Worm (Caenorhabditis elegans): ENCODE measurements around the gene K08H2.4.

Gene K08H2.4

DNA sequence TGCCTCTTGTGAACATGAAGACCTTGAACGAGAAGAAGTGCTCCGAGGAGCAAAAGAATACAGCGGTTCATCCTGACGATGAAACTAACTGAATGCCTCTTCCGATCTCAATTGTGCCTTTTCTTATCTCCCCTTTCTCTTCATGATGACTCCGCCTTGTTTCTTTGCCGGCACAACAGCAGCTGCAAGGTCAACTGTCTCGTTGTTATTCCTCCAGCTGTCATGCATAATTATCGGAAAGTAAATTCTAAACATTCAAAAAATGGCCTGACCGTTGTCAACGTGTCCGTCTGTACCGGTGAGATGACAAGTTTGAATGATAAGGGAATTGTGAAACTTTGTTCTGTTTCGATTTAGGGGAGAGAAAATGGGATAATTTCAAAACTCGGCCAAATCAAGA lies 16.9 kb upstream of the K08H2.4 start, which contains the start of gene asp-4:
Gene asp-4 (minus strand): TSS at position 106 of the 400 bp plus-strand sequence.
- peak; percentile 48 for TF ChIP-seq nhr-129 (tag; optimal IDR thresholded peaks at IDR 0.05)
- no peak for TF ChIP-seq unc-55 (GFP tag; optimal IDR thresholded peaks at IDR 0.05)
- TF ChIP-seq lsy-2 (tag; optimal IDR thresholded peaks at IDR 0.05): peak in 1 of 2 experiments; percentile 9
- peak; percentile 30 for TF ChIP-seq fos-1 (tag; optimal IDR thresholded peaks at IDR 0.05)
- no peak for TF ChIP-seq mdl-1 (tag; optimal IDR thresholded peaks at IDR 0.05)
- TF ChIP-seq sma-9 (GFP tag; optimal IDR thresholded peaks at IDR 0.05): peak; percentile 4
- TF ChIP-seq sma-9 (tag; optimal IDR thresholded peaks at IDR 0.05): no peak

DNA sequence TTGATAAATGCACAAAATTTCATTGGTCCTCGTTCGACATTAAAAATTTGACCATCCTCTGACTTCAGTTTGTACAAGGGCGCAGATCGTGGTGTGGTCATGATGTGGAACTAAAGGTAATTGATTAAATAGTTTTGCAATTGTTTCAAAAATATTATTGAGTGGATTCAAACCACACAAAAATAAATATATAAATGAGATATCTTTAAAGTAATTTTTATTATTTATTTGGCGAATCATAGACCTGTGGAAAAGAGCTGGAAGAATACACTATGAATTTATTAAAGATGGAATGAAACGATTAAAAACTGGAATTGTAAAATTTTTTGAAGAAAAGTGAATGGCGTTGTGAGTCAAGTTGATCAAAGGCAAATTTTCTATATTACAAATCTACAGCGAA lies 14.9 kb upstream of the K08H2.4 start, which contains the start of gene skr-20:
Gene skr-20 (minus strand): TSS at position 101 of the 400 bp plus-strand sequence.
- no peak for TF ChIP-seq unc-39 (tag; optimal IDR thresholded peaks at IDR 0.05)
- no peak for TF ChIP-seq lin-11 (tag; optimal IDR thresholded peaks at IDR 0.05)
- TF ChIP-seq crh-2 (tag; optimal IDR thresholded peaks at IDR 0.05): no peak
- TF ChIP-seq ama-1 (optimal IDR thresholded peaks at IDR 0.05): no peak
- no peak for TF ChIP-seq ceh-82 (tag; optimal IDR thresholded peaks at IDR 0.05)

DNA sequence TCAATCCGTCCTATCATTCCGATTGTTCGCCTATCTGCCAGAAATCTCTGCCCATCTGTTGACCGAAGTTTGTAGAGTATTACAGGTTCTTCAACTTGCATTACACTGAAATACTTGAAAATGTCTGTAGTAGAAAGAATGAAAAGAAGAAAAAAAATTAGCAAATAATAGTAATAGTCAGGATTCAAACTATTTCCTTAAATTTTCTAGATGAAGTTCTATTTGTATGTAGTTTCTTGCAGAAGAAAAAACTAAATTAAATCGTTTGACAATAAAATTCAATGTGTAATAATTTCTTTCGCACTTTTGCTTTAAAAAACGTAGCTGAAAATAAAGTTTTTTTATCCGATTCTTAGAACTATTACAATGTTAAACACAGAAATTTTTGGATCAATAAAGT lies 13.7 kb upstream of the K08H2.4 start, which contains the start of gene skr-19:
Gene skr-19 (minus strand): TSS at position 101 of the 400 bp plus-strand sequence.
- no peak for TF ChIP-seq elt-1 (tag; optimal IDR thresholded peaks at IDR 0.05)
- no peak for TF ChIP-seq elt-3 (tag; optimal IDR thresholded peaks at IDR 0.05)
- no peak for TF ChIP-seq mbf-1 (tag; optimal IDR thresholded peaks at IDR 0.05)
- no peak for TF ChIP-seq sma-3 (GFP tag; optimal IDR thresholded peaks at IDR 0.05)
- TF ChIP-seq aly-2 (tag; optimal IDR thresholded peaks at IDR 0.05): no peak
- no peak for TF ChIP-seq unc-39 (tag; optimal IDR thresholded peaks at IDR 0.05)
- TF ChIP-seq ztf-1 (GFP tag; conservative IDR thresholded peaks at IDR 0.05): no peak

DNA sequence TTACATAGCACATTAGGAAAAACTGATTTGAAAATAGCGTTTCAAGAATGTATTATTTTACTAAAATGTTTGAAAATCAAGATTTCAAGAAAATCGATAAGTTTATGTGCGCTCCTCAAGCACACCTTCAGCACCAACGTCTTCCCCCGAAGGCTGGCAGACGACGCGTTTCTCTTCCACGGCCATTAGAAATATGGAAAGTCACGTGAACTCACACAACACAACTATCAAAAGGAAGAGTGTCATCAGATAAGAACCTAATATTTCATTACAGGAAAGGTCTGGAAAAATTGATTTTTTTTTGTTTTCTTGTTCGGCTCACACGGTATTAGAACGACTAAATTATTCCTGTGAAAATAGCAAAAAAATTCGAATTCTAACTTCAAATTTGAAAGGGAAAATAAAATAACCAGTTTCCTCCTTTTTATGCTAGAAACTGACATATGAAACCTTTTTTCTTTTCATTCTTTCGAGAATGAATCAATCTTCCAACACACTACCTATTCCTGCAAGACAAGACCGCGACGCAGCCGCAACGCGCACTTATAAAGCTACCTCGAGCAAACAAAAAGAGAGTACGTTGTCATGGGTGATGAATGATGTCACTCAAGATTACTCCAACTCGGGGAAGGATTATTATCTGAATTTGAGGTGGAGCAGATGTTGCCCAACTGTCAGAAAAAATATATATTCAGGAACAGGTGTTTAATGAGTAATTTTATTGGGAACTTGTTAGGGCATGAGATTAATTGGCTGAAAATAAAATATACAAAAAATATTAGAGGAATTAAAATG lies 13.0 kb upstream of the K08H2.4 start:
- TF ChIP-seq unc-55 (GFP tag; optimal IDR thresholded peaks at IDR 0.05) (peak; percentile 53), sma-9 (GFP tag; optimal IDR thresholded peaks at IDR 0.05) (peak; percentile 14), sma-9 (tag; optimal IDR thresholded peaks at IDR 0.05) (no peak), lin-11 (tag; optimal IDR thresholded peaks at IDR 0.05) (peak; percentile 21), ceh-82 (tag; optimal IDR thresholded peaks at IDR 0.05) (no peak), nhr-129 (tag; optimal IDR thresholded peaks at IDR 0.05) (peak; percentile 37), fos-1 (tag; optimal IDR thresholded peaks at IDR 0.05) (peak; percentile 56), skn-1 (tag; optimal IDR thresholded peaks at IDR 0.05) (no peak), crh-2 (tag; optimal IDR thresholded peaks at IDR 0.05) (peak; percentile 34), lsy-2 (tag; optimal IDR thresholded peaks at IDR 0.05) (peak in 1 of 2 experiments; percentile 25), nhr-10 (tag; optimal IDR thresholded peaks at IDR 0.05) (no peak), C34F6.9 (tag; optimal IDR thresholded peaks at IDR 0.05) (peak; percentile 51), ama-1 (optimal IDR thresholded peaks at IDR 0.05) (peak; percentile 13), nhr-23 (tag; optimal IDR thresholded peaks at IDR 0.05) (no peak), nhr-12 (tag; optimal IDR thresholded peaks at IDR 0.05) (no peak)

DNA sequence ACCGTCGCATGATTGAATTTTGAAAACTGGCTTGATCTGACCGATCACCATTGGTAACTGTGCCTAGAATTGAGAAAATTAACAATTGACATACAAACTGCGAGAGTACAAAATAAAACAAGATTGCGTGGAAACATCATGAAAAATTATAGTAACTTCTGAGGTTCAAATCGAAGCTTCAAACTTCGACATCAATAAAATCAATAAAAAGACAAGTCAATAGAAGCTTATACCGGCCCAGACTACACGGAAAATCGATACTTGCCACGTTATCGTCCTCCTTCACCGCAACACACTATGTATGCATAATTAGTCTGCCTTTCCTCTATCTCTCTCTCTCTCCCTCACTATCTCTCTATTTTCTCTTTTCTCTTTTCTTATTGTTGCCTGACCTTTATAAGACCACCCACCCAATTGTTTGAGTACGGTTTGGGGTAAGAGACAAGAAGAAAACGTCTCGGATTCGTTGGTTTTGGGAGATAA lies 11.6 kb upstream of the K08H2.4 start, which contains the start of gene skr-21:
Gene skr-21 (minus strand): TSS at position 51 of the 483 bp plus-strand sequence.
- TF ChIP-seq elt-3 (tag; optimal IDR thresholded peaks at IDR 0.05) (no peak), crh-2 (tag; optimal IDR thresholded peaks at IDR 0.05) (peak; percentile 69), elt-1 (tag; optimal IDR thresholded peaks at IDR 0.05) (no peak), nhr-237 (tag; optimal IDR thresholded peaks at IDR 0.05) (no peak)

DNA sequence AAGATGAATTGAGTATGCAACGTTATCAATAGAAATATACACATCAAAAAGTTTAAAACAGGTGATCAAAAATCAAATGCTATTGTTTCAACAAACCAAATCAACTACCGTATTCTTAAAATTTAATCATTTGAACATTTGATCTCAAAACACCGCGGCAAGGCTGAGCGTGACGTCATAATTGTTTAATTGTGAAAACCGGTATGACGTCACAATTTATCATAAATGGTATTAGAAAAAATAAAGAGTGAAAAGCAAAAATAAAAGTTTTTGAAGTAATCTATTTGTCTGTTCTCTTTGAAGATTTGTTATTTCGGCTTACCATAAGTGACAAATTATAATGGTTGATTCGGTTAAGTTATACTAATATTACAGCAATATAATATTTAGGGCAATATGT lies 10.5 kb upstream of the K08H2.4 start:
- TF ChIP-seq unc-39 (tag; optimal IDR thresholded peaks at IDR 0.05) (no peak), C34F6.9 (tag; optimal IDR thresholded peaks at IDR 0.05) (no peak), mbf-1 (tag; optimal IDR thresholded peaks at IDR 0.05) (no peak)

DNA sequence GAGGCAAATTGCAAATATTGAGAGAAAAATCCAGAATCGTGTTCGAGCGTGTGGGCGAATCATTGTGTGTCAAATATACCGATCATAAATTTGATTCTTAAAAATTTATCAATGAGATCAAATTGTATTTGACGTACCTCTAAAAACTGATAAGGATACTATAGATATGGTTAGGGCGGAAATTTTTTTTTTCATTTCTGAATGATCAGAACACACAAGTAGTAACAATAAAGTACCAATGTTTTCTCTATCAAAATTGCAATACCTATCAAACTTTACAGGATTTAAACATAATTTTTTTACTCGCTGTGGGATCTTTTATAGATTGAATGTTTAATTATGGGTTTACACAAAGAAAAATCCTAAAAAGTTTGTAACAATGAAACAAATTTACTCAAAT lies 6.0 kb upstream of the K08H2.4 start, which contains the start of gene bgnt-1.5:
Gene bgnt-1.5 (minus strand): TSS at position 101 of the 400 bp plus-strand sequence.
- TF ChIP-seq nhr-11 (tag; optimal IDR thresholded peaks at IDR 0.05) (no peak), F13H6.1 (tag; optimal IDR thresholded peaks at IDR 0.05) (no peak), lsy-2 (tag; optimal IDR thresholded peaks at IDR 0.05) (no peak), ceh-16 (tag; optimal IDR thresholded peaks at IDR 0.05) (no peak), gmeb-1 (tag; optimal IDR thresholded peaks at IDR 0.05) (no peak), alr-1 (tag; optimal IDR thresholded peaks at IDR 0.05) (no peak), dmd-4 (tag; optimal IDR thresholded peaks at IDR 0.05) (no peak), nhr-25 (tag; optimal IDR thresholded peaks at IDR 0.05) (no peak), mab-5 (tag; optimal IDR thresholded peaks at IDR 0.05) (no peak), mbf-1 (tag; optimal IDR thresholded peaks at IDR 0.05) (no peak), ztf-11 (tag; optimal IDR thresholded peaks at IDR 0.05) (no peak), ztf-4 (tag; optimal IDR thresholded peaks at IDR 0.05) (no peak)
